Worm (Caenorhabditis elegans) whole organism, L1 larva: ENCODE measurements around the gene Y49F6B.14.

Experiments used
- C16A3.4 ChIP-seq: fragments of 150-350 bp; optimal IDR thresholded peaks from 2 replicates; lab custom pipeline; 2014; ENCODE audit warnings: missing biosample characterization, missing genetic modification characterization
- alr-1 ChIP-seq: fragments of 200-800 bp; sonication (Bioruptor generic); optimal IDR thresholded peaks from 2 replicates; lab custom pipeline; 2018; ENCODE audit warnings: borderline replicate concordance, mild to moderate bottlenecking, missing genetic modification characterization, missing compliant biosample characterization
- aly-2 ChIP-seq: fragments of 150-350 bp; optimal IDR thresholded peaks from 2 replicates; lab custom pipeline; 2014; ENCODE audit warnings: missing biosample characterization, missing genetic modification characterization
- egl-27 ChIP-seq, 2 experiments: fragments of 150-350 bp in 1 of 2; sonication (generic microtip); optimal IDR thresholded peaks; 3 replicates each; lab custom pipeline; 2017 to 2018; ENCODE audit warnings: missing biosample characterization in 2 of 2, missing genetic modification characterization in 2 of 2, missing genetic modification reagents in 2 of 2
- elt-3 ChIP-seq, 6 experiments: fragments of 150-350 bp in 1 of 6; sonication (generic microtip); optimal IDR thresholded peaks; 2 replicates each; lab custom pipeline; 2017 to 2018; ENCODE audit warnings: missing biosample characterization in 6 of 6, missing genetic modification characterization in 6 of 6, inconsistent platforms in 1 of 6
- lin-15B ChIP-seq: fragments of 150-350 bp; sonication (generic microtip); optimal IDR thresholded peaks from 3 replicates; lab custom pipeline; 2014; ENCODE audit warnings: missing biosample characterization, missing genetic modification characterization
- lin-39 ChIP-seq: fragments of 150-350 bp; optimal IDR thresholded peaks from 2 replicates; lab custom pipeline; 2014; ENCODE audit warnings: missing biosample characterization, missing genetic modification reagents, missing genetic modification characterization
- mdl-1 ChIP-seq, 2 experiments: fragments of 150-350 bp; optimal IDR thresholded peaks; 2 replicates each; lab custom pipeline; 2014 to 2017; ENCODE audit warnings: missing biosample characterization in 2 of 2, missing genetic modification characterization in 2 of 2, inconsistent platforms in 1 of 2
- nhr-20 ChIP-seq: sonication (generic microtip); optimal IDR thresholded peaks from 2 replicates; lab custom pipeline; 2016; ENCODE audit warnings: mild to moderate bottlenecking, missing genetic modification characterization, missing compliant biosample characterization
- nhr-237 ChIP-seq: fragments of 150-350 bp; optimal IDR thresholded peaks from 2 replicates; lab custom pipeline; 2014; ENCODE audit warnings: missing biosample characterization, missing genetic modification characterization
- nhr-90 ChIP-seq: sonication (generic microtip); optimal IDR thresholded peaks from 2 replicates; lab custom pipeline; 2016; ENCODE audit warnings: mild to moderate bottlenecking, missing genetic modification characterization, missing compliant biosample characterization; ENCODE audit not compliant: poor library complexity
- unc-62 ChIP-seq: fragments of 150-350 bp; optimal IDR thresholded peaks from 2 replicates; lab custom pipeline; 2014; ENCODE audit warnings: missing biosample characterization, missing genetic modification reagents, missing genetic modification characterization
- xbp-1 ChIP-seq: sonication (generic microtip); optimal IDR thresholded peaks from 2 replicates; lab custom pipeline; 2016; ENCODE audit warnings: missing genetic modification characterization, missing compliant biosample characterization

- TF ChIP-seq egl-27 (tag; optimal IDR thresholded peaks at IDR 0.05; lab: Kevin White, UChicago) (no peak), lin-15B (no peak), lin-39 (tag; lab: Kevin White, UChicago) (no peak), unc-62 (no peak), nhr-20 (tag; lab: Kevin White, UChicago) (no peak), nhr-90 (tag; lab: Kevin White, UChicago) (no peak), C16A3.4 (no peak), aly-2 (tag; lab: Kevin White, UChicago) (no peak), alr-1 (tag; lab: Kevin White, UChicago) (no peak), elt-3 (tag; optimal IDR thresholded peaks at IDR 0.05; lab: Kevin White, UChicago) (no peak), nhr-237 (tag; lab: Kevin White, UChicago) (no peak), mdl-1 (tag; optimal IDR thresholded peaks at IDR 0.05; lab: Kevin White, UChicago) (no peak), xbp-1 (tag; lab: Kevin White, UChicago) (no peak)
Observed at ce11 chrII:3473744-3474143, 41.5 kb downstream of the Y49F6B.14 start, which contains the start of gene sdz-32.
